Worm (Caenorhabditis elegans) whole organism, young adult: ENCODE data around the gene rpt-2.

ENCODE experiments used
- B0261.1 ChIP-seq: sonication (generic microtip); optimal IDR thresholded peaks from 2 replicates; lab custom pipeline; 2016; ENCODE audit warnings: mild to moderate bottlenecking, missing genetic modification characterization, moderate library complexity, missing compliant biosample characterization
- C06A6.2 ChIP-seq: fragments of 200-800 bp; sonication (Bioruptor generic); conservative IDR thresholded peaks from 2 replicates; pipeline ENCODE4 v1.3.6; 2022; ENCODE audit warnings: missing genetic modification characterization, missing compliant biosample characterization
- D2030.7 ChIP-seq: fragments of 200-800 bp; sonication (Bioruptor generic); IDR thresholded peaks from 2 replicates; pipeline ENCODE4 v1.3.6; 2022; ENCODE audit warnings: missing genetic modification reagents, missing genetic modification characterization, missing compliant biosample characterization
- F10E7.11 ChIP-seq: sonication (generic microtip); optimal IDR thresholded peaks from 2 replicates; lab custom pipeline; 2017; ENCODE audit warnings: mild to moderate bottlenecking, missing genetic modification characterization, moderate library complexity, missing compliant biosample characterization
- F52B5.7 ChIP-seq: sonication (generic microtip); optimal IDR thresholded peaks from 2 replicates; lab custom pipeline; 2016; ENCODE audit warnings: mild to moderate bottlenecking, missing genetic modification characterization, missing compliant biosample characterization
- F55B11.4 ChIP-seq: sonication (generic microtip); optimal IDR thresholded peaks from 2 replicates; lab custom pipeline; 2016; ENCODE audit warnings: missing compliant biosample characterization, missing genetic modification characterization, borderline replicate concordance; ENCODE audit not compliant: insufficient read depth
- F57C9.4 ChIP-seq: sonication (generic microtip); optimal IDR thresholded peaks from 2 replicates; lab custom pipeline; 2017; ENCODE audit warnings: mild to moderate bottlenecking, missing genetic modification characterization, missing compliant biosample characterization
- Y79H2A.3 ChIP-seq: fragments of 200-800 bp; sonication (Bioruptor generic); conservative IDR thresholded peaks from 2 replicates; pipeline ENCODE4 v1.3.6; 2022; ENCODE audit warnings: missing genetic modification reagents, missing genetic modification characterization, missing compliant biosample characterization
- Y95B8A.8 ChIP-seq: fragments of 200-800 bp; sonication (Bioruptor generic); IDR thresholded peaks from 2 replicates; pipeline ENCODE4 v1.3.6; 2022; ENCODE audit warnings: missing genetic modification reagents, missing genetic modification characterization, missing compliant biosample characterization
- ama-1 ChIP-seq, 3 experiments: fragments of 150-350 bp in 1 of 3; sonication (generic microtip) in 2 of 3; optimal IDR thresholded peaks; 2 replicates each; lab custom pipeline; 2014 to 2018; ENCODE audit warnings: missing biosample characterization in 2 of 3, missing genetic modification characterization in 2 of 3, missing genetic modification reagents in 2 of 3
- aptf-2 ChIP-seq: fragments of 200-800 bp; sonication (Bioruptor generic); conservative IDR thresholded peaks from 2 replicates; pipeline ENCODE4 v1.3.6; 2022; ENCODE audit warnings: missing genetic modification reagents, missing genetic modification characterization, missing compliant biosample characterization
- athp-1 ChIP-seq: sonication (generic microtip); optimal IDR thresholded peaks from 2 replicates; lab custom pipeline; 2017; ENCODE audit warnings: mild to moderate bottlenecking, missing genetic modification characterization, missing compliant biosample characterization
- bed-1 ChIP-seq: fragments of 200-800 bp; sonication (Bioruptor generic); IDR thresholded peaks from 2 replicates; pipeline ENCODE4 v1.3.6; 2022; ENCODE audit warnings: missing genetic modification reagents, missing genetic modification characterization, missing compliant biosample characterization
- bed-2 ChIP-seq: fragments of 200-800 bp; sonication (Bioruptor generic); IDR thresholded peaks from 2 replicates; pipeline ENCODE4 v1.3.6; 2022; ENCODE audit warnings: missing genetic modification reagents, missing genetic modification characterization, missing compliant biosample characterization
- ccch-3 ChIP-seq: fragments of 200-800 bp; sonication (Bioruptor generic); optimal IDR thresholded peaks from 2 replicates; lab custom pipeline; 2018; ENCODE audit warnings: mild to moderate bottlenecking, missing genetic modification characterization, missing compliant biosample characterization
- cebp-1 ChIP-seq, 2 experiments: fragments of 200-800 bp in 1 of 2; sonication (Bioruptor generic) in 1 of 2; sonication (generic microtip) in 1 of 2; IDR thresholded peaks in 1 of 2; optimal IDR thresholded peaks in 1 of 2; 2 replicates each; pipeline versions ENCODE4 v1.3.6 to Lab custom; 2017 to 2022; ENCODE audit warnings: missing compliant biosample characterization in 2 of 2, missing genetic modification characterization in 2 of 2, mild to moderate bottlenecking in 1 of 2, missing genetic modification reagents in 1 of 2, moderate library complexity in 1 of 2
- cebp-2 ChIP-seq: fragments of 200-800 bp; sonication (Bioruptor generic); IDR thresholded peaks from 2 replicates; pipeline ENCODE4 v1.3.6; 2022; ENCODE audit warnings: missing genetic modification characterization, missing compliant biosample characterization
- ceh-100 ChIP-seq: fragments of 200-800 bp; sonication (Bioruptor generic); IDR thresholded peaks from 2 replicates; pipeline ENCODE4 v1.3.6; 2022; ENCODE audit warnings: missing genetic modification reagents, missing genetic modification characterization, missing compliant biosample characterization
- ceh-79 ChIP-seq: sonication (generic microtip); optimal IDR thresholded peaks from 2 replicates; lab custom pipeline; 2017; ENCODE audit warnings: mild to moderate bottlenecking, missing genetic modification characterization, missing compliant biosample characterization
- die-1 ChIP-seq: sonication (generic microtip); optimal IDR thresholded peaks from 2 replicates; lab custom pipeline; 2016; ENCODE audit warnings: missing genotype, mild to moderate bottlenecking, missing genetic modification characterization, missing compliant biosample characterization
- dpff-1 ChIP-seq: sonication (generic microtip); optimal IDR thresholded peaks from 2 replicates; lab custom pipeline; 2017; ENCODE audit warnings: mild to moderate bottlenecking, missing genetic modification characterization, missing compliant biosample characterization
- egl-18 ChIP-seq: fragments of 200-800 bp; sonication (Bioruptor generic); IDR thresholded peaks from 2 replicates; pipeline ENCODE4 v1.3.6; 2022; ENCODE audit warnings: missing genetic modification reagents, missing genetic modification characterization, missing compliant biosample characterization
- ekl-4 ChIP-seq: fragments of 200-800 bp; sonication (Bioruptor generic); IDR thresholded peaks from 2 replicates; pipeline ENCODE4 v1.3.6; 2022; ENCODE audit warnings: missing genetic modification reagents, missing genetic modification characterization, missing compliant biosample characterization
- fkh-3 ChIP-seq: sonication (generic microtip); optimal IDR thresholded peaks from 2 replicates; lab custom pipeline; 2016; ENCODE audit warnings: mild to moderate bottlenecking, missing genetic modification characterization, missing compliant biosample characterization
- gei-17 ChIP-seq: fragments of 200-800 bp; sonication (Bioruptor generic); optimal IDR thresholded peaks from 2 replicates; lab custom pipeline; 2018; ENCODE audit warnings: mild to moderate bottlenecking, missing genetic modification characterization, missing compliant biosample characterization
- him-1 ChIP-seq: sonication (generic microtip); optimal IDR thresholded peaks from 2 replicates; lab custom pipeline; 2016; ENCODE audit warnings: missing genotype, missing genetic modification reagents, missing genetic modification characterization, missing compliant biosample characterization
- hlh-12 ChIP-seq: sonication (generic microtip); optimal IDR thresholded peaks from 2 replicates; lab custom pipeline; 2016; ENCODE audit warnings: missing genetic modification characterization, missing compliant biosample characterization
- hmg-20 ChIP-seq: fragments of 200-800 bp; sonication (Bioruptor generic); IDR thresholded peaks from 2 replicates; pipeline ENCODE4 v1.3.6; 2022; ENCODE audit warnings: missing genetic modification reagents, missing genetic modification characterization, missing compliant biosample characterization
- lag-1 ChIP-seq: fragments of 200-800 bp; sonication (Bioruptor generic); IDR thresholded peaks from 2 replicates; pipeline ENCODE4 v1.3.6; 2022; ENCODE audit warnings: missing genetic modification reagents, missing genetic modification characterization, missing compliant biosample characterization
- lin-35 ChIP-seq, 3 experiments: fragments of 150-350 bp in 2 of 3; sonication (generic microtip) in 1 of 3; optimal IDR thresholded peaks; 2 replicates each; lab custom pipeline; 2014 to 2018; ENCODE audit warnings: missing biosample characterization in 3 of 3, missing genetic modification characterization in 3 of 3, missing genetic modification reagents in 3 of 3
- lin-54 ChIP-seq: fragments of 200-800 bp; sonication (Bioruptor generic); optimal IDR thresholded peaks from 2 replicates; lab custom pipeline; 2018; ENCODE audit warnings: mild to moderate bottlenecking, missing genetic modification characterization, missing compliant biosample characterization
- lir-1 ChIP-seq: fragments of 200-800 bp; sonication (Bioruptor generic); conservative IDR thresholded peaks from 2 replicates; pipeline ENCODE4 v1.3.6; 2022; ENCODE audit warnings: missing genetic modification reagents, missing genetic modification characterization, missing compliant biosample characterization
- lsl-1 ChIP-seq: fragments of 200-800 bp; sonication (Bioruptor generic); optimal IDR thresholded peaks from 2 replicates; lab custom pipeline; 2018; ENCODE audit warnings: mild to moderate bottlenecking, missing genetic modification characterization, moderate library complexity, missing compliant biosample characterization
- lsy-27 ChIP-seq: sonication (generic microtip); optimal IDR thresholded peaks from 2 replicates; lab custom pipeline; 2017; ENCODE audit warnings: missing genetic modification characterization, mild to moderate bottlenecking, missing compliant biosample characterization, antibody characterized with exemption, missing genotype, borderline replicate concordance; ENCODE audit not compliant: insufficient read depth
- madf-10 ChIP-seq: sonication (generic microtip); optimal IDR thresholded peaks from 2 replicates; lab custom pipeline; 2016; ENCODE audit warnings: mild to moderate bottlenecking, missing genetic modification characterization, missing compliant biosample characterization
- madf-8 ChIP-seq: fragments of 200-800 bp; sonication (Bioruptor generic); conservative IDR thresholded peaks from 2 replicates; pipeline ENCODE4 v1.3.6; 2022; ENCODE audit warnings: missing genetic modification reagents, missing genetic modification characterization, missing compliant biosample characterization
- mcd-1 ChIP-seq: fragments of 200-800 bp; sonication (Bioruptor generic); IDR thresholded peaks from 2 replicates; pipeline ENCODE4 v1.3.6; 2022; ENCODE audit warnings: missing genetic modification reagents, missing genetic modification characterization, missing compliant biosample characterization
- nhr-179 ChIP-seq: sonication (generic microtip); optimal IDR thresholded peaks from 2 replicates; lab custom pipeline; 2016; ENCODE audit warnings: mild to moderate bottlenecking, missing genetic modification characterization, missing compliant biosample characterization
- pbrm-1 ChIP-seq: fragments of 200-800 bp; sonication (Bioruptor generic); IDR thresholded peaks from 2 replicates; pipeline ENCODE4 v1.3.6; 2022; ENCODE audit warnings: missing genetic modification reagents, missing genetic modification characterization, missing compliant biosample characterization
- repo-1 ChIP-seq: sonication (generic microtip); optimal IDR thresholded peaks from 2 replicates; lab custom pipeline; 2017; ENCODE audit warnings: mild to moderate bottlenecking, missing genetic modification characterization, missing compliant biosample characterization
- sea-2 ChIP-seq: fragments of 200-800 bp; sonication (Bioruptor generic); IDR thresholded peaks from 2 replicates; pipeline ENCODE4 v1.3.6; 2022; ENCODE audit warnings: missing genetic modification characterization, missing compliant biosample characterization
- snpc-1.3 ChIP-seq: sonication (generic microtip); optimal IDR thresholded peaks from 2 replicates; lab custom pipeline; 2017; ENCODE audit warnings: missing genetic modification characterization, mild to moderate bottlenecking, missing compliant biosample characterization, antibody characterized with exemption, moderate library complexity, missing genotype, missing genetic modification reagents; ENCODE audit not compliant: insufficient read depth
- snpc-3.4 ChIP-seq: sonication (generic microtip); optimal IDR thresholded peaks from 2 replicates; lab custom pipeline; 2017; ENCODE audit warnings: missing genetic modification characterization, mild to moderate bottlenecking, missing compliant biosample characterization, antibody characterized with exemption, moderate library complexity, missing genotype, missing genetic modification reagents
- tbp1 ChIP-seq: fragments of 200-800 bp; sonication (Bioruptor generic); optimal IDR thresholded peaks from 2 replicates; lab custom pipeline; 2018; ENCODE audit warnings: mild to moderate bottlenecking, missing genetic modification characterization, missing compliant biosample characterization
- unc-130 ChIP-seq: sonication (generic microtip); optimal IDR thresholded peaks from 2 replicates; lab custom pipeline; 2016; ENCODE audit warnings: missing genetic modification reagents, missing genetic modification characterization, missing compliant biosample characterization
- zfh-2 ChIP-seq: fragments of 200-800 bp; sonication (Bioruptor generic); conservative IDR thresholded peaks from 2 replicates; pipeline ENCODE4 v1.3.6; 2022; ENCODE audit warnings: missing genetic modification reagents, missing genetic modification characterization, missing compliant biosample characterization
- ztf-18 ChIP-seq: sonication (generic microtip); optimal IDR thresholded peaks from 2 replicates; lab custom pipeline; 2016; ENCODE audit warnings: missing genotype, mild to moderate bottlenecking, missing genetic modification characterization, missing compliant biosample characterization
- ztf-26 ChIP-seq: sonication (generic microtip); optimal IDR thresholded peaks from 2 replicates; lab custom pipeline; 2017; ENCODE audit warnings: missing genetic modification characterization, missing compliant biosample characterization
- ztf-6 ChIP-seq: fragments of 200-800 bp; sonication (Bioruptor generic); IDR thresholded peaks from 2 replicates; pipeline ENCODE4 v1.3.6; 2022; ENCODE audit warnings: missing genetic modification reagents, missing genetic modification characterization, missing compliant biosample characterization

rpt-2 gene

ce11 chrV:6017630-6018029 lies at the start of gene rpt-2, which contains the start of gene aps-1 (continued):
- peak in 1 of 3 experiments; percentile 69 for TF ChIP-seq lin-35 (GFP tag; optimal IDR thresholded peaks at IDR 0.05; lab: Kevin White, UChicago)
- TF ChIP-seq die-1 (tag; lab: Kevin White, UChicago), result no peak
- no peak for TF ChIP-seq F10E7.11 (tag; lab: Kevin White, UChicago)
- no peak for TF ChIP-seq zfh-2
- no peak for TF ChIP-seq madf-10
- no peak for TF ChIP-seq him-1 (tag; lab: Kevin White, UChicago)
- TF ChIP-seq nhr-179 (tag; lab: Kevin White, UChicago), result no peak
- no peak for TF ChIP-seq sea-2
- TF ChIP-seq madf-8 (GFP tag; lab: Robert Waterston, UW), result no peak
- TF ChIP-seq bed-2 (GFP tag; lab: Robert Waterston, UW), result no peak
- TF ChIP-seq ztf-26 (tag; lab: Kevin White, UChicago), result no peak
- TF ChIP-seq D2030.7 (GFP tag; lab: Robert Waterston, UW), result no peak
- TF ChIP-seq ama-1 (optimal IDR thresholded peaks at IDR 0.05; lab: Kevin White, UChicago), result no peak
- no peak for TF ChIP-seq ama-1 (GFP tag; optimal IDR thresholded peaks at IDR 0.05; lab: Kevin White, UChicago)
- no peak for TF ChIP-seq hmg-20 (GFP tag; lab: Robert Waterston, UW)
- TF ChIP-seq dpff-1 (tag; lab: Kevin White, UChicago), result no peak
- peak; percentile 15 for TF ChIP-seq lsl-1 (GFP tag; lab: Kevin White, UChicago)
- TF ChIP-seq ekl-4 (GFP tag; lab: Robert Waterston, UW), result no peak
- TF ChIP-seq C06A6.2 (GFP tag; lab: Robert Waterston, UW), result no peak; the same call in 1 of the 2 replicates
- TF ChIP-seq repo-1 (tag; lab: Kevin White, UChicago), result no peak
- no peak for TF ChIP-seq ccch-3 (GFP tag; lab: Kevin White, UChicago)
- no peak for TF ChIP-seq pbrm-1
- TF ChIP-seq gei-17 (GFP tag; lab: Kevin White, UChicago), result no peak
- TF ChIP-seq F52B5.7 (tag; lab: Kevin White, UChicago), result no peak
- TF ChIP-seq Y95B8A.8 (GFP tag; lab: Robert Waterston, UW), result no peak
- no peak for TF ChIP-seq cebp-1 (GFP tag; IDR thresholded peaks at IDR 0.05; lab: Robert Waterston, UW)
- TF ChIP-seq cebp-1 (tag; optimal IDR thresholded peaks at IDR 0.05; lab: Kevin White, UChicago), result peak; percentile 35
- no peak for TF ChIP-seq ztf-18 (tag; lab: Kevin White, UChicago)
- no peak for TF ChIP-seq aptf-2 (GFP tag; lab: Robert Waterston, UW)
- no peak for TF ChIP-seq lsy-27 (tag; lab: Kevin White, UChicago)
- TF ChIP-seq egl-18, result no peak
- no peak for TF ChIP-seq ceh-79 (tag; lab: Kevin White, UChicago)
- no peak for TF ChIP-seq lag-1
- TF ChIP-seq lin-54, result peak; percentile 34
- TF ChIP-seq tbp1 (GFP tag; lab: Kevin White, UChicago), result peak; percentile 5
- no peak for TF ChIP-seq bed-1 (GFP tag; lab: Robert Waterston, UW)
- peak; percentile 2 for TF ChIP-seq snpc-1.3 (tag; lab: Kevin White, UChicago)
- TF ChIP-seq ceh-100 (GFP tag; lab: Robert Waterston, UW), result no peak
- no peak for TF ChIP-seq B0261.1 (tag; lab: Kevin White, UChicago)
- TF ChIP-seq athp-1 (tag; lab: Kevin White, UChicago), result no peak
- TF ChIP-seq F55B11.4 (tag; lab: Kevin White, UChicago), result no peak
- no peak for TF ChIP-seq unc-130
- no peak for TF ChIP-seq lir-1 (GFP tag; lab: Robert Waterston, UW)
- no peak for TF ChIP-seq hlh-12
- TF ChIP-seq mcd-1 (GFP tag; lab: Robert Waterston, UW), result peak; percentile 95
- no peak for TF ChIP-seq cebp-2 (GFP tag; lab: Robert Waterston, UW)
- TF ChIP-seq fkh-3 (tag; lab: Kevin White, UChicago), result no peak
- no peak for TF ChIP-seq F57C9.4 (tag; lab: Kevin White, UChicago)
- peak; percentile 45 for TF ChIP-seq snpc-3.4 (tag; lab: Kevin White, UChicago)
- no peak for TF ChIP-seq ztf-6 (GFP tag; lab: Robert Waterston, UW)
- no peak for TF ChIP-seq Y79H2A.3
